Fruit fly (Drosophila melanogaster): ENCODE measurements around the gene Ncoa6.
A peak's percentile ranks its signal among the peaks of the same experiment; 100 is the strongest.

Ncoa6 gene

dm6 chr2L:5287599-5288261, 38.8 kb downstream of the Ncoa6 start (continued):
- TF ChIP-seq CG31627 (GFP tag; optimal IDR thresholded peaks at IDR 0.05) (peak; percentile 66), Met (GFP tag; optimal IDR thresholded peaks at IDR 0.05) (peak; percentile 83), Eip75B (GFP tag; optimal IDR thresholded peaks at IDR 0.05) (peak; percentile 89), fd59A (GFP tag; optimal IDR thresholded peaks at IDR 0.05) (peak; percentile 96), Eip93F (GFP tag; optimal IDR thresholded peaks at IDR 0.05) (no peak), CG15336 (GFP tag; IDR thresholded peaks at IDR 0.05) (0 out of 2 replicates have a peak, but pooled peaks have one; percentile 53), CG8119 (GFP tag; IDR thresholded peaks at IDR 0.05) (peak; percentile 79), Ets96B (tag; optimal IDR thresholded peaks at IDR 0.05) (peak; percentile 97), CG7368 (GFP tag; optimal IDR thresholded peaks at IDR 0.05) (peak; percentile 61), CG9139 (GFP tag; optimal IDR thresholded peaks at IDR 0.05) (peak; percentile 94), esn (GFP tag; optimal IDR thresholded peaks at IDR 0.05) (peak; percentile 88), Sox102F (GFP tag; optimal IDR thresholded peaks at IDR 0.05) (peak; percentile 79), dac (GFP tag; optimal IDR thresholded peaks at IDR 0.05) (no peak), eg (GFP tag; IDR thresholded peaks at IDR 0.05) (no peak; the same call in 2 of the 3 replicates), CG6792 (GFP tag; optimal IDR thresholded peaks at IDR 0.05) (peak; percentile 83)

- TF ChIP-seq CG6163 (GFP tag; IDR thresholded peaks at IDR 0.05): 0 out of 3 replicates have a peak, but pooled peaks have one; percentile 14
- TF ChIP-seq CG1621 (tag; optimal IDR thresholded peaks at IDR 0.05): no peak
- TF ChIP-seq svp (GFP tag): peak; percentile 4
- TF ChIP-seq CG31627 (GFP tag; optimal IDR thresholded peaks at IDR 0.05): no peak
Observed at dm6 chr2L:5286572-5286971, 39.9 kb downstream of the Ncoa6 start.

dm6 chr2L:5285860-5286259, 40.6 kb downstream of the Ncoa6 start:
- TF ChIP-seq CG9139 (GFP tag; optimal IDR thresholded peaks at IDR 0.05) (no peak), Ets21C (GFP tag; optimal IDR thresholded peaks at IDR 0.05) (no peak), Sox102F (GFP tag; optimal IDR thresholded peaks at IDR 0.05) (no peak), Blimp-1 (GFP tag; optimal IDR thresholded peaks at IDR 0.05) (no peak), topi (GFP tag; optimal IDR thresholded peaks at IDR 0.05) (no peak), Smox (GFP tag; optimal IDR thresholded peaks at IDR 0.05) (no peak), CG11762 (GFP tag; optimal IDR thresholded peaks at IDR 0.05; ENCODE audit: insufficient read depth) (no peak), net (GFP tag; optimal IDR thresholded peaks at IDR 0.05) (no peak), Met (GFP tag; optimal IDR thresholded peaks at IDR 0.05) (no peak), acj6 (GFP tag; optimal IDR thresholded peaks at IDR 0.05) (no peak), eg (GFP tag; IDR thresholded peaks at IDR 0.05) (no peak), CG7368 (GFP tag; optimal IDR thresholded peaks at IDR 0.05) (no peak), CG6854 (GFP tag; optimal IDR thresholded peaks at IDR 0.05) (no peak), CG11902 (GFP tag; optimal IDR thresholded peaks at IDR 0.05) (no peak), CG15336 (GFP tag; IDR thresholded peaks at IDR 0.05) (no peak), CG6808 (GFP tag; optimal IDR thresholded peaks at IDR 0.05) (no peak)

dm6 chr2L:5284820-5285219, 41.7 kb downstream of the Ncoa6 start:
- no peak for TF ChIP-seq topi (GFP tag; optimal IDR thresholded peaks at IDR 0.05)
- no peak for TF ChIP-seq CG8632 (GFP tag; optimal IDR thresholded peaks at IDR 0.05)
- TF ChIP-seq CG10669 (GFP tag; optimal IDR thresholded peaks at IDR 0.05): no peak
- peak; percentile 10 for TF ChIP-seq dsx (GFP tag; optimal IDR thresholded peaks at IDR 0.05; ENCODE audit: poor library complexity, severe bottlenecking)
- TF ChIP-seq Eip78C (GFP tag): peak; percentile 28
- no peak for TF ChIP-seq Blimp-1 (GFP tag; optimal IDR thresholded peaks at IDR 0.05)
- no peak for TF ChIP-seq Sox15 (GFP tag; optimal IDR thresholded peaks at IDR 0.05)
- TF ChIP-seq esn (GFP tag; optimal IDR thresholded peaks at IDR 0.05): no peak
- no peak for TF ChIP-seq CG8319 (GFP tag; optimal IDR thresholded peaks at IDR 0.05)
- no peak for TF ChIP-seq CG3032 (tag; optimal IDR thresholded peaks at IDR 0.05)
- no peak for TF ChIP-seq lz (GFP tag; optimal IDR thresholded peaks at IDR 0.05)
- peak; percentile 38 for TF ChIP-seq CG6808 (GFP tag; optimal IDR thresholded peaks at IDR 0.05)
- TF ChIP-seq CG11762 (GFP tag; optimal IDR thresholded peaks at IDR 0.05; ENCODE audit: insufficient read depth): no peak
- no peak for TF ChIP-seq Eip93F (GFP tag; optimal IDR thresholded peaks at IDR 0.05)
- peak; percentile 40 to 89 for TF ChIP-seq ss (GFP tag; optimal IDR thresholded peaks at IDR 0.05)
- peak; percentile 11 for TF ChIP-seq spab (GFP tag; optimal IDR thresholded peaks at IDR 0.05)
- TF ChIP-seq Ets96B (tag; optimal IDR thresholded peaks at IDR 0.05): peak; percentile 7
- TF ChIP-seq CG6854 (GFP tag; optimal IDR thresholded peaks at IDR 0.05): no peak
- TF ChIP-seq salr (GFP tag; optimal IDR thresholded peaks at IDR 0.05): no peak
